Worm (Caenorhabditis elegans) whole organism, L3 larva: ENCODE measurements around the gene sdz-23.

Experiments
- ceh-28 ChIP-seq: fragments of 150-350 bp; optimal IDR thresholded peaks from 2 replicates; lab custom pipeline; 2014; ENCODE audit warnings: missing biosample characterization, missing genetic modification reagents, missing genetic modification characterization
- fkh-10 ChIP-seq: sonication (generic microtip); optimal IDR thresholded peaks from 2 replicates; lab custom pipeline; 2017; ENCODE audit warnings: missing biosample characterization, missing genetic modification reagents, missing genetic modification characterization
- jun-1 ChIP-seq: fragments of 150-350 bp; optimal IDR thresholded peaks from 2 replicates; lab custom pipeline; 2014; ENCODE audit warnings: missing biosample characterization, missing genetic modification reagents, missing genetic modification characterization
- nhr-11 ChIP-seq: fragments of 150-350 bp; optimal IDR thresholded peaks from 2 replicates; lab custom pipeline; 2014; ENCODE audit warnings: missing biosample characterization, missing genetic modification characterization
- nhr-76 ChIP-seq: fragments of 150-350 bp; sonication (generic microtip); optimal IDR thresholded peaks from 5 replicates; lab custom pipeline; 2014; ENCODE audit warnings: missing biosample characterization, missing genetic modification characterization

ce11 chrV:8108670-8109069 is 9.3 kb downstream of the sdz-23 start, which contains the start of gene myo-5:
- TF ChIP-seq fkh-10 (GFP tag; lab: Kevin White, UChicago), result no peak
- no peak for TF ChIP-seq nhr-11
- TF ChIP-seq nhr-76 (tag; lab: Kevin White, UChicago), result no peak
- no peak for TF ChIP-seq jun-1 (tag; lab: Kevin White, UChicago)
- no peak for TF ChIP-seq ceh-28
